Worm (Caenorhabditis elegans) whole organism, young adult: ENCODE measurements around the gene ZK945.8.

ENCODE experiments used
- B0261.1 ChIP-seq: sonication (generic microtip); optimal IDR thresholded peaks from 2 replicates; lab custom pipeline; 2016; ENCODE audit warnings: mild to moderate bottlenecking, missing genetic modification characterization, moderate library complexity, missing compliant biosample characterization
- C06A6.2 ChIP-seq: fragments of 200-800 bp; sonication (Bioruptor generic); conservative IDR thresholded peaks from 2 replicates; pipeline ENCODE4 v1.3.6; 2022; ENCODE audit warnings: missing genetic modification characterization, missing compliant biosample characterization
- C17E4.6 ChIP-seq: fragments of 200-800 bp; sonication (Bioruptor generic); IDR thresholded peaks from 2 replicates; pipeline ENCODE4 v1.3.6; 2022; ENCODE audit warnings: missing genetic modification reagents, missing genetic modification characterization, missing compliant biosample characterization
- F10E7.11 ChIP-seq: sonication (generic microtip); optimal IDR thresholded peaks from 2 replicates; lab custom pipeline; 2017; ENCODE audit warnings: mild to moderate bottlenecking, missing genetic modification characterization, moderate library complexity, missing compliant biosample characterization
- F39B2.1 ChIP-seq: fragments of 200-800 bp; sonication (Bioruptor generic); IDR thresholded peaks from 2 replicates; pipeline ENCODE4 v1.3.6; 2022; ENCODE audit warnings: missing genetic modification reagents, missing genetic modification characterization, missing compliant biosample characterization
- F49E8.2 ChIP-seq: sonication (generic microtip); optimal IDR thresholded peaks from 3 replicates; lab custom pipeline; 2017; ENCODE audit warnings: missing genetic modification characterization, mild to moderate bottlenecking, missing compliant biosample characterization, antibody characterized with exemption, moderate library complexity; ENCODE audit not compliant: insufficient read depth
- F52B5.7 ChIP-seq: sonication (generic microtip); optimal IDR thresholded peaks from 2 replicates; lab custom pipeline; 2016; ENCODE audit warnings: mild to moderate bottlenecking, missing genetic modification characterization, missing compliant biosample characterization
- F57C9.4 ChIP-seq: sonication (generic microtip); optimal IDR thresholded peaks from 2 replicates; lab custom pipeline; 2017; ENCODE audit warnings: mild to moderate bottlenecking, missing genetic modification characterization, missing compliant biosample characterization
- K12H6.12 ChIP-seq: fragments of 200-800 bp; sonication (Bioruptor generic); optimal IDR thresholded peaks from 2 replicates; lab custom pipeline; 2018; ENCODE audit warnings: mild to moderate bottlenecking, missing genetic modification characterization, missing compliant biosample characterization
- ama-1 ChIP-seq, 3 experiments: fragments of 150-350 bp in 1 of 3; sonication (generic microtip) in 2 of 3; optimal IDR thresholded peaks; 2 replicates each; lab custom pipeline; 2014 to 2018; ENCODE audit warnings: missing biosample characterization in 2 of 3, missing genetic modification characterization in 2 of 3, missing genetic modification reagents in 2 of 3
- aptf-2 ChIP-seq: fragments of 200-800 bp; sonication (Bioruptor generic); conservative IDR thresholded peaks from 2 replicates; pipeline ENCODE4 v1.3.6; 2022; ENCODE audit warnings: missing genetic modification reagents, missing genetic modification characterization, missing compliant biosample characterization
- aptf-3 ChIP-seq: fragments of 200-800 bp; sonication (Bioruptor generic); IDR thresholded peaks from 2 replicates; pipeline ENCODE4 v1.3.6; 2022; ENCODE audit warnings: missing genetic modification characterization, missing compliant biosample characterization
- ceh-91 ChIP-seq: fragments of 200-800 bp; sonication (Bioruptor generic); IDR thresholded peaks from 2 replicates; pipeline ENCODE4 v1.3.6; 2022; ENCODE audit warnings: missing genetic modification reagents, missing genetic modification characterization, missing compliant biosample characterization
- die-1 ChIP-seq: sonication (generic microtip); optimal IDR thresholded peaks from 2 replicates; lab custom pipeline; 2016; ENCODE audit warnings: missing genotype, mild to moderate bottlenecking, missing genetic modification characterization, missing compliant biosample characterization
- egrh-3 ChIP-seq: fragments of 200-800 bp; sonication (Bioruptor generic); IDR thresholded peaks from 2 replicates; pipeline ENCODE4 v1.3.6; 2022; ENCODE audit warnings: missing genetic modification reagents, missing genetic modification characterization, missing compliant biosample characterization
- gei-17 ChIP-seq: fragments of 200-800 bp; sonication (Bioruptor generic); optimal IDR thresholded peaks from 2 replicates; lab custom pipeline; 2018; ENCODE audit warnings: mild to moderate bottlenecking, missing genetic modification characterization, missing compliant biosample characterization
- hrde-1 ChIP-seq: sonication (generic microtip); optimal IDR thresholded peaks from 2 replicates; lab custom pipeline; 2016; ENCODE audit warnings: missing genetic modification characterization, mild to moderate bottlenecking, missing compliant biosample characterization, moderate library complexity, missing genotype, missing genetic modification reagents, borderline replicate concordance
- hsf-1 ChIP-seq: fragments of 200-800 bp; sonication (Bioruptor generic); IDR thresholded peaks from 2 replicates; pipeline ENCODE4 v1.3.6; 2022; ENCODE audit warnings: missing genetic modification reagents, missing genetic modification characterization, missing compliant biosample characterization
- lag-1 ChIP-seq: fragments of 200-800 bp; sonication (Bioruptor generic); IDR thresholded peaks from 2 replicates; pipeline ENCODE4 v1.3.6; 2022; ENCODE audit warnings: missing genetic modification reagents, missing genetic modification characterization, missing compliant biosample characterization
- let-526 ChIP-seq: fragments of 200-800 bp; sonication (Bioruptor generic); IDR thresholded peaks from 2 replicates; pipeline ENCODE4 v1.3.6; 2022; ENCODE audit warnings: missing genetic modification reagents, missing genetic modification characterization, missing compliant biosample characterization
- lir-1 ChIP-seq: fragments of 200-800 bp; sonication (Bioruptor generic); conservative IDR thresholded peaks from 2 replicates; pipeline ENCODE4 v1.3.6; 2022; ENCODE audit warnings: missing genetic modification reagents, missing genetic modification characterization, missing compliant biosample characterization
- lsy-27 ChIP-seq: sonication (generic microtip); optimal IDR thresholded peaks from 2 replicates; lab custom pipeline; 2017; ENCODE audit warnings: missing genetic modification characterization, mild to moderate bottlenecking, missing compliant biosample characterization, antibody characterized with exemption, missing genotype, borderline replicate concordance; ENCODE audit not compliant: insufficient read depth
- madf-6 ChIP-seq: fragments of 200-800 bp; sonication (Bioruptor generic); IDR thresholded peaks from 2 replicates; pipeline ENCODE4 v1.3.6; 2022; ENCODE audit warnings: missing genetic modification reagents, missing genetic modification characterization, missing compliant biosample characterization
- nhr-120 ChIP-seq: fragments of 200-800 bp; sonication (Bioruptor generic); IDR thresholded peaks from 2 replicates; pipeline ENCODE4 v1.3.6; 2022; ENCODE audit warnings: missing genetic modification characterization, missing compliant biosample characterization
- nhr-179 ChIP-seq: sonication (generic microtip); optimal IDR thresholded peaks from 2 replicates; lab custom pipeline; 2016; ENCODE audit warnings: mild to moderate bottlenecking, missing genetic modification characterization, missing compliant biosample characterization
- nhr-80 ChIP-seq: sonication (generic microtip); optimal IDR thresholded peaks from 2 replicates; lab custom pipeline; 2016; ENCODE audit warnings: missing genetic modification characterization, missing compliant biosample characterization
- pbrm-1 ChIP-seq: fragments of 200-800 bp; sonication (Bioruptor generic); IDR thresholded peaks from 2 replicates; pipeline ENCODE4 v1.3.6; 2022; ENCODE audit warnings: missing genetic modification reagents, missing genetic modification characterization, missing compliant biosample characterization
- rcor-1 ChIP-seq: fragments of 200-800 bp; sonication (Bioruptor generic); IDR thresholded peaks from 2 replicates; pipeline ENCODE4 v1.3.6; 2022; ENCODE audit warnings: missing genetic modification reagents, missing genetic modification characterization, missing compliant biosample characterization
- repo-1 ChIP-seq: sonication (generic microtip); optimal IDR thresholded peaks from 2 replicates; lab custom pipeline; 2017; ENCODE audit warnings: mild to moderate bottlenecking, missing genetic modification characterization, missing compliant biosample characterization
- sea-2 ChIP-seq: fragments of 200-800 bp; sonication (Bioruptor generic); IDR thresholded peaks from 2 replicates; pipeline ENCODE4 v1.3.6; 2022; ENCODE audit warnings: missing genetic modification characterization, missing compliant biosample characterization
- snpc-1.1 ChIP-seq: sonication (generic microtip); optimal IDR thresholded peaks from 2 replicates; lab custom pipeline; 2017; ENCODE audit warnings: missing genetic modification characterization, mild to moderate bottlenecking, missing compliant biosample characterization, antibody characterized with exemption, moderate library complexity, missing genotype, missing genetic modification reagents; ENCODE audit not compliant: insufficient read depth
- tbp1 ChIP-seq: fragments of 200-800 bp; sonication (Bioruptor generic); optimal IDR thresholded peaks from 2 replicates; lab custom pipeline; 2018; ENCODE audit warnings: mild to moderate bottlenecking, missing genetic modification characterization, missing compliant biosample characterization
- unc-130 ChIP-seq: sonication (generic microtip); optimal IDR thresholded peaks from 2 replicates; lab custom pipeline; 2016; ENCODE audit warnings: missing genetic modification reagents, missing genetic modification characterization, missing compliant biosample characterization
- unc-62 ChIP-seq: fragments of 150-350 bp; optimal IDR thresholded peaks from 2 replicates; lab custom pipeline; 2014; ENCODE audit warnings: missing biosample characterization, missing genetic modification reagents, missing genetic modification characterization
- xnd-1 ChIP-seq: sonication (generic microtip); optimal IDR thresholded peaks from 2 replicates; lab custom pipeline; 2016; ENCODE audit warnings: missing genotype, missing genetic modification reagents, missing genetic modification characterization, missing compliant biosample characterization
- ztf-22 ChIP-seq: fragments of 200-800 bp; sonication (Bioruptor generic); optimal IDR thresholded peaks from 2 replicates; lab custom pipeline; 2018; ENCODE audit warnings: mild to moderate bottlenecking, missing genetic modification characterization, moderate library complexity, missing compliant biosample characterization

ZK945.8 gene

DNA sequence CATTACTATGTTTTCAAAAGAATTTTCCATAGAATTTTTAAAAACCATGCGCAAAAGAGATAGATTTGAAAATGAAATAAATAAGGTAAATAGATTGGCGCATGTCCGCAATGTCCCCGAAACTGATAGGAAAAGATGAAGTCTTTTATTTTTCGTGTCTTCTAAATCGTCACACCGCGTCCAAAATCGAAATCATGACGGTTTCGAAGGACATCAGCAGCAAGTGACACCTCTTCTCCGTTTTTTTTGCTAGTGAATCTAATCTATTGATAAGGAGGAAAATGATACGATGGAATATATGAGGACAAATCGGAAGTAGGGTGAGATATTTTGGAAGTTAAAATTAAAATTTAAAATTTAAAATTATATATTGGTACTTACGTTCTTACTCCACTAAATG lies 34.5 kb upstream of the ZK945.8 start:
- no peak for TF ChIP-seq lsy-27 (tag; lab: Kevin White, UChicago)
- no peak for TF ChIP-seq C06A6.2
- no peak for TF ChIP-seq lir-1 (GFP tag; lab: Robert Waterston, UW)

DNA sequence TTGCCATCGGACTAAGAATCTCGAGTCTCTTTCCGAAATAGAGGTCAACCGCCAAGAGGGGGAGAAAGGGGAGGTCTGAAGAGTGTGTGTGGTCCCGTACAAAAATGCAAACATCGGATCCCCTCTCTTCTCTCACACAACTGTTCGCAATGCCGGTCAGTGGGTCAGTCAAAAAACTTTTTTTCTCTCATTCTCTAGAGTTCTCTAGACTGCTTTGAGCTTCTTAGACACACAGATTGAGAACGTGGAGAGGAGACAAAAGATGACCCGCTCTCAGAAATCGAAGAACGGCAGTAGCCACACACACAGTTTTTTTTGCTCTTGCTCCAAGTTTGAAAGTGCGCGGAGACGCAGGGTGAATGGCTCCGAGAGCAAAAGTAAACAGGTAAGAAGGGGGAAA lies 32.7 kb upstream of the ZK945.8 start:
- no peak for TF ChIP-seq lag-1 (GFP tag; lab: Robert Waterston, UW)
- TF ChIP-seq egrh-3 (GFP tag; lab: Robert Waterston, UW): no peak
- TF ChIP-seq unc-130 (GFP tag; lab: Kevin White, UChicago): no peak

DNA sequence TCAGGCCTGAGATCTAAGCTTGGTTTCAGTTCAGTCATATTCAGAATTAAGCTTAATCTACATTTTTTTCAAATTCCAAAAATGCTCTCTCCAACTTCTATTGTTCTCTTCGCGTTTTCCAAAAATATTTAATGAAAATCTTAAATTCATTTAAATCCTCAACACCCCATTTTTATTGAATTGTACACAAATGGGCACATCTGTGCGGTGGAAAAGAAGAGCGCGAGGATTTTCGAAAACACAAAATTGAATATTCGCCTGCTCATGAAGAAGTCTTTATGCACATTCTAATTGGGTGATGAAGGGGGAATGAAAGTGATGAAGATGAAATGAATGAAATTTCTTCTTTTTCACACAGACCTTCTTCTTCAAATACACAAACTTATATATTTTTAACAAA lies 24.0 kb upstream of the ZK945.8 start:
- TF ChIP-seq hsf-1 (GFP tag; lab: Robert Waterston, UW) (0 out of 2 replicates have a peak, but pooled peaks have one; percentile 12), aptf-3 (GFP tag; lab: Robert Waterston, UW) (no peak)

DNA sequence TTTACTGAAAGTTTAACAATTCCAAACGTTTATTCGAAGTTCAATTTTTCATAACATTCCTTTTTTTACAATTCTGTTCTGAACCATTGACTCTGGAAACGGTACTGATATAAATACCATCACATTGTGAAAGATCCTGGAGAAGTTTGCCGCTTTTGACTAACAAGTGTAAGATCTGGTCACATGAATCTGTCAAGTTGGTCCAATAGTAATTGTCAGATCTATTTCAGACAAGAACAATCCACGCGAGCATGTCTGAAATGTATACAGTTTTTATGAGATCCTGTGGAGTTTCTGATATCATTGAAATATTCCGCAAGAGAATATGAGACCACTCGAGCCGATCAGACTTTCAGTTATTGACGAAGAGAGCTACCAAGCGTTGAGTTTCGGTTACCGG lies 15.3 kb upstream of the ZK945.8 start:
- no peak for TF ChIP-seq rcor-1 (GFP tag; lab: Robert Waterston, UW)
- no peak for TF ChIP-seq ztf-22 (GFP tag; lab: Kevin White, UChicago)
- TF ChIP-seq F49E8.2: no peak
- TF ChIP-seq F52B5.7: no peak

DNA sequence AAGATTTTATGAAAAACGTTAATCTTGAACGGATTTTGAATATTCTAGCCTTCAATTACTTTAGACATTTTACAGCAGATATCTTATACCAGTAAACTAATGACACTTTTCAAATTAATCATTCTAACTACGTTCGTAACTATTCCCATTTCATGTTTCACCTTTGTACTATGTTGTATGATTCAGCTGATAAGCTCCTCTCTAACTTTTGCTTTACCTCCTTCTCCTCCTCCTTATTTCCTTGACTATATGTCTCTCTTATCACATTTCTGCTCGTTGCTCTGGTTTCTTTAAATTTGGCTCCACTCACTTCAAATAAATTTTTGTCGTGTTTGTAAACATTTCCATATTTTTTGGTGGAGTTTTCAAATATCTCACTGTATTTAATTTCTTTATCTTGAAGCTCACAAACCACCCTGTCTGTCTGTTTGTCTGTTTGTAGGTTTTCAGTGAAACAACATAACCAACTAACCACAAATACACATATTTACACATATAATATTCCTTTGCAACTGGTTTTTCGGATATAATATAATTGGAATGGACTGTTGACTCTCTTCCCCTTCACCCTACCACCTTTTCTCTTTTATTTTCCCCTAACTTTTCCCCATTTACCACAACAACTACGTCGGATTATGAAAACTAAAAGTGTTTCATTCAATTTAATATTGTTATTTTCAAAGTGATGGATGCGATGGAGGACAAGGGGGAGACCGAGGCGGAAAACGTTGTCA lies 14.1 kb upstream of the ZK945.8 start, which contains the start of gene lact-2:
TSS of gene lact-2 (plus strand) at position 684 of the 734 bp plus-strand sequence.
- TF ChIP-seq nhr-80 (tag; lab: Kevin White, UChicago) (peak; percentile 78), nhr-120 (GFP tag; lab: Robert Waterston, UW) (no peak)

DNA sequence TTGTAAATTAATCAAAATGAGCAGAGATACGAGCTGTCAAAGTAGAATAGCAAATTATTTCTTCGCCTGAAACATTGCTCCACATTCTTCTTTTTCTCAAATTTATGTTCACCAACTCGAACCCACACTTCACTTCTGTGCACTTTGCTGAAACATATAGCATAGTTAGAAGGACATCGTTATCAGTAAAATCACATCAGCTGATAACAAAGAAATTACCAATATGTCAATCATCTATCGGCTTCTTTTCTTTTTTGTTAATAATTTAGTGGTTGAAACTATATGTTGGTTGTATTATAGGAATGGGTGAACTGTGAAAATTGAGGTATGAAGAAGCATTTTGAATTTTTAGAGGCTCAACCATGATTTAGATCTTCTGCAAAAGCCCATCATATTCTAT lies 13.2 kb upstream of the ZK945.8 start:
- TF ChIP-seq unc-62 (peak; percentile 73), ama-1 (optimal IDR thresholded peaks at IDR 0.05; lab: Kevin White, UChicago) (no peak), ama-1 (GFP tag; optimal IDR thresholded peaks at IDR 0.05; lab: Kevin White, UChicago) (no peak), nhr-80 (tag; lab: Kevin White, UChicago) (peak; percentile 68), sea-2 (no peak), C17E4.6 (GFP tag; lab: Robert Waterston, UW) (no peak), ceh-91 (GFP tag; lab: Robert Waterston, UW) (no peak), F10E7.11 (no peak)

DNA sequence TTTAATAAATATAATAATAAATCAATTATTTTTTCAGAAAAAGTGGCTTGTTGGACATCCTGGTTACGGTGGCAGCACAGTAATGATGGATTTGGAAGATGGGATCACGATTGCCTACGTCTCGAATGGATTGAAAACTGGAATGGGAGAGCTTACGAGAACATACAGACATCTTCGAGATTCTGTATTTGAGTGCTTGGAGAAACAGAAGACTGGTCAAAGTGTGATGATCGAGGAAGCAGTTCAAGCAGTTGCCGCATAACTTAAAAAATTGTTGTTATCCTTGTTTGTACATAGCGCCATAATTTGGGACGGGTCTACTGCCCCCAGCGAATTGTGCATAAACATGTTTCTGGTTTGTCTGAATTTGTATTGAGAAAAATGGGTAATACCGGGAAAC lies 10.0 kb upstream of the ZK945.8 start:
- TF ChIP-seq madf-6 (GFP tag; lab: Robert Waterston, UW): peak; percentile 38; the same call in 1 of the 2 replicates
- TF ChIP-seq repo-1: peak; percentile 50
- TF ChIP-seq tbp1 (GFP tag; lab: Kevin White, UChicago): no peak
- TF ChIP-seq snpc-1.1: no peak
- 0 out of 2 replicates have a peak, but pooled peaks have one; percentile 17 for TF ChIP-seq pbrm-1 (GFP tag; lab: Robert Waterston, UW)
- TF ChIP-seq C06A6.2: no peak
- no peak for TF ChIP-seq F57C9.4
- peak; percentile 49; the same call in 1 of the 2 replicates for TF ChIP-seq hsf-1 (GFP tag; lab: Robert Waterston, UW)
- no peak for TF ChIP-seq F39B2.1
- no peak for TF ChIP-seq xnd-1
- TF ChIP-seq aptf-2: no peak
- TF ChIP-seq B0261.1 (tag; lab: Kevin White, UChicago): no peak
- no peak for TF ChIP-seq gei-17 (GFP tag; lab: Kevin White, UChicago)
- peak; percentile 12 for TF ChIP-seq hrde-1 (tag; lab: Kevin White, UChicago)
- TF ChIP-seq die-1 (tag; lab: Kevin White, UChicago): peak; percentile 21
- TF ChIP-seq F52B5.7: peak; percentile 51
- no peak for TF ChIP-seq unc-62
- TF ChIP-seq let-526: no peak
- no peak for TF ChIP-seq nhr-179 (tag; lab: Kevin White, UChicago)
- TF ChIP-seq F10E7.11: peak; percentile 11
- TF ChIP-seq K12H6.12 (tag; lab: Kevin White, UChicago): no peak
- TF ChIP-seq F49E8.2: peak; percentile 47
